Worm (Caenorhabditis elegans) whole organism, mixed stage, embryonic: ENCODE data around the gene fbxb-33.

Experiments
- elt-1 ChIP-seq: sonication (generic microtip); optimal IDR thresholded peaks from 2 replicates; lab custom pipeline; 2017; ENCODE audit warnings: missing genetic modification characterization, mild to moderate bottlenecking, missing compliant biosample characterization, antibody characterized with exemption, moderate library complexity, borderline replicate concordance; ENCODE audit not compliant: insufficient read depth
- lsy-2 ChIP-seq: fragments of 150-350 bp; optimal IDR thresholded peaks from 2 replicates; lab custom pipeline; 2014; ENCODE audit warnings: missing biosample characterization, missing genetic modification characterization
- mep-1 ChIP-seq: fragments of 150-350 bp; optimal IDR thresholded peaks from 2 replicates; lab custom pipeline; 2017; ENCODE audit warnings: missing biosample characterization, missing genetic modification reagents, missing genetic modification characterization, inconsistent platforms
- mls-2 ChIP-seq: sonication (generic microtip); optimal IDR thresholded peaks from 2 replicates; lab custom pipeline; 2016; ENCODE audit warnings: mild to moderate bottlenecking, missing genetic modification characterization, moderate library complexity, missing compliant biosample characterization
- nhr-237 ChIP-seq: fragments of 150-350 bp; optimal IDR thresholded peaks from 2 replicates; lab custom pipeline; 2014; ENCODE audit warnings: missing biosample characterization, missing genetic modification characterization
- nhr-28 ChIP-seq: fragments of 150-350 bp; optimal IDR thresholded peaks from 2 replicates; lab custom pipeline; 2014; ENCODE audit warnings: missing biosample characterization, missing genetic modification characterization
- pha-4 ChIP-seq: fragments of 150-350 bp; optimal IDR thresholded peaks from 2 replicates; lab custom pipeline; 2018; ENCODE audit warnings: missing biosample characterization, missing genetic modification reagents, missing genetic modification characterization
- unc-39 ChIP-seq: fragments of 150-350 bp; optimal IDR thresholded peaks from 2 replicates; lab custom pipeline; 2014; ENCODE audit warnings: missing biosample characterization, missing genetic modification characterization

ce11 chrII:3634765-3635164, 12.4 kb upstream of the fbxb-33 start:
- no peak for TF ChIP-seq elt-1 (tag; lab: Kevin White, UChicago)
- TF ChIP-seq mls-2 = no peak
- no peak for TF ChIP-seq lsy-2 (tag; lab: Kevin White, UChicago)
- no peak for TF ChIP-seq nhr-237 (tag; lab: Kevin White, UChicago)
- no peak for TF ChIP-seq pha-4
- no peak for TF ChIP-seq nhr-28 (tag; lab: Kevin White, UChicago)
- no peak for TF ChIP-seq mep-1 (tag; lab: Kevin White, UChicago)
- no peak for TF ChIP-seq unc-39
